Worm (Caenorhabditis elegans): ENCODE results near the gene scl-23.

The scl-23 gene

ce11 chrIV:109307-109706, 19.4 kb upstream of the scl-23 start, which contains the start of gene B0545.4:
Gene B0545.4, minus strand, starts transcription at chrIV:109407.
- no peak for TF ChIP-seq skn-1 (tag; optimal IDR thresholded peaks at IDR 0.05)

DNA sequence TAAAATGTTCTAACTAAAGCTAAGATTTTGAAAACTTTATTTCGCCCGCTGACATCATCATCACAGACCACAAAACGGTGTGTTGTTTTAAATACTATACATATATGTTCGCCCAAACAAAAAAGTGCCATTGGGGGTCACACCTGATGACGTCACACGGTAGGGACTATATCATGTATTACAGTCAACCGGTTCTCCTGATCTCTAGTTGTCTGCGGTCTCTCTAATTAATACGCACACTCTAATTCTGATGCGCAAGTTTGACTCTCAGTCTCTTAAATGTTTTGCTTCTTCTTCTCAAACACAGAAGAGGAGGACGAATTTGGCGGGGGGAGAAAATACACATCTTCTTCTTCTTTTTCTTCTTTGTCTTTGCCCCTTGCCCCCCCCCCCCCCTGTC, 13.0 kb upstream of the scl-23 start:
- TF ChIP-seq lin-15B (tag; optimal IDR thresholded peaks at IDR 0.05) (no peak), nhr-90 (tag; optimal IDR thresholded peaks at IDR 0.05; ENCODE audit: poor library complexity) (peak; percentile 74), unc-30 (tag; optimal IDR thresholded peaks at IDR 0.05) (no peak), xbp-1 (tag; optimal IDR thresholded peaks at IDR 0.05) (peak; percentile 3), mab-9 (GFP tag; IDR thresholded peaks at IDR 0.05) (no peak), C34B4.2 (tag; optimal IDR thresholded peaks at IDR 0.05) (no peak), pax-3 (tag; optimal IDR thresholded peaks at IDR 0.05) (no peak), nhr-237 (tag; optimal IDR thresholded peaks at IDR 0.05) (no peak), skn-1 (tag; optimal IDR thresholded peaks at IDR 0.05) (no peak), nhr-76 (tag; optimal IDR thresholded peaks at IDR 0.05) (no peak), snu-23 (GFP tag; optimal IDR thresholded peaks at IDR 0.05) (peak; percentile 68), C16A3.4 (tag; optimal IDR thresholded peaks at IDR 0.05) (no peak), efl-3 (GFP tag; optimal IDR thresholded peaks at IDR 0.05) (no peak), vab-15 (tag; optimal IDR thresholded peaks at IDR 0.05) (no peak), nhr-28 (tag; optimal IDR thresholded peaks at IDR 0.05) (no peak), nhr-20 (tag; optimal IDR thresholded peaks at IDR 0.05) (peak; percentile 74), nhr-71 (tag; optimal IDR thresholded peaks at IDR 0.05) (peak; percentile 74), lin-39 (tag; optimal IDR thresholded peaks at IDR 0.05) (no peak), aly-2 (tag; optimal IDR thresholded peaks at IDR 0.05) (no peak), mep-1 (tag; optimal IDR thresholded peaks at IDR 0.05) (no peak), lin-14 (GFP tag; optimal IDR thresholded peaks at IDR 0.05) (peak; percentile 76), fos-1 (tag; optimal IDR thresholded peaks at IDR 0.05) (no peak), unc-98 (GFP tag; IDR thresholded peaks at IDR 0.05) (no peak), fkh-8 (tag; optimal IDR thresholded peaks at IDR 0.05) (no peak), hlh-17 (GFP tag; optimal IDR thresholded peaks at IDR 0.05; ENCODE audit: borderline replicate concordance) (no peak), snpc-4 (tag; optimal IDR thresholded peaks at IDR 0.05) (no peak), ces-1 (GFP tag; optimal IDR thresholded peaks at IDR 0.05) (no peak), Y116A8C.19 (tag; optimal IDR thresholded peaks at IDR 0.05; ENCODE audit: borderline replicate concordance) (no peak), hpl-2 (GFP tag; optimal IDR thresholded peaks at IDR 0.05) (no peak), blmp-1 (tag; optimal IDR thresholded peaks at IDR 0.05) (peak; percentile 56), egl-13 (tag; optimal IDR thresholded peaks at IDR 0.05) (no peak), elt-3 (tag; optimal IDR thresholded peaks at IDR 0.05) (peak in 3 of 6 experiments; percentile 31 to 69 (median 52)), efl-1 (optimal IDR thresholded peaks at IDR 0.05) (peak in 1 of 2 experiments; percentile 7), efl-1 (GFP tag; optimal IDR thresholded peaks at IDR 0.05 in 1 of 2) (peak in 1 of 2 experiments; percentile 8), ceh-82 (tag; optimal IDR thresholded peaks at IDR 0.05) (no peak), C04F5.9 (tag; optimal IDR thresholded peaks at IDR 0.05) (no peak), nhr-19 (GFP tag; conservative IDR thresholded peaks at IDR 0.05) (peak; percentile 53), ztf-4 (tag; optimal IDR thresholded peaks at IDR 0.05) (peak; percentile 1), jun-1 (tag; optimal IDR thresholded peaks at IDR 0.05) (no peak), unc-86 (tag; optimal IDR thresholded peaks at IDR 0.05) (no peak), mdl-1 (tag; optimal IDR thresholded peaks at IDR 0.05) (peak in 1 of 2 experiments; percentile 50), ceh-88 (GFP tag; IDR thresholded peaks at IDR 0.05) (no peak), elt-2 (tag; optimal IDR thresholded peaks at IDR 0.05) (no peak), pqm-1 (tag; optimal IDR thresholded peaks at IDR 0.05) (no peak), dsc-1 (tag; optimal IDR thresholded peaks at IDR 0.05) (no peak), zip-4 (GFP tag; optimal IDR thresholded peaks at IDR 0.05) (no peak), ets-5 (GFP tag; IDR thresholded peaks at IDR 0.05) (no peak), ama-1 (optimal IDR thresholded peaks at IDR 0.05) (no peak), aha-1 (tag; optimal IDR thresholded peaks at IDR 0.05) (no peak), fkh-10 (GFP tag; optimal IDR thresholded peaks at IDR 0.05) (no peak), alr-1 (tag; optimal IDR thresholded peaks at IDR 0.05; ENCODE audit: borderline replicate concordance) (no peak), rnt-1 (tag; optimal IDR thresholded peaks at IDR 0.05) (no peak)
